Worm (Caenorhabditis elegans): ENCODE results near the gene B0524.2.

B0524.2 gene

DNA sequence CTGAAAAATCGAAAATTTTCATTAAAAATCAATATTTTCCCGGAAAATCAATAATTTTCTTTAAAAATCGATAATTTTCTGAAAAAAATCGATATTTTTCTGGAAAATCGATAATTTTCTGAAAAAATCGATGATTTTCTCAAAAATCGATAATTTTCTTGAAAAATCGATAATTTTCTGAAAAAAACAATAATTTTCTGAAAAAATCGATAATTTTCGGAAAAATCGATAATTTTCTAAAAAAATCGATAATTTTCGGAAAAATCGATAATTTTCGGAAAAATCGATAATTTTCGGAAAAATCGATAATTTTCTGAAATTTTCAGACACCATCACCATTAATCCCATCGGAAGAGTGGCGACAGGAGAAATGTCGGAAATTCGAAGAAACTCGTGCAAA lies 14.9 kb upstream of the B0524.2 start:
- TF ChIP-seq ztf-26 (tag; optimal IDR thresholded peaks at IDR 0.05) (no peak), D2030.7 (GFP tag; IDR thresholded peaks at IDR 0.05) (no peak), hsf-1 (GFP tag; IDR thresholded peaks at IDR 0.05) (no peak), ZK185.1 (tag; optimal IDR thresholded peaks at IDR 0.05; ENCODE audit: poor library complexity, severe bottlenecking) (no peak), let-526 (GFP tag; IDR thresholded peaks at IDR 0.05) (no peak), Y67H2A.10 (GFP tag; conservative IDR thresholded peaks at IDR 0.05) (no peak), mel-28 (tag; optimal IDR thresholded peaks at IDR 0.05; ENCODE audit: borderline replicate concordance) (no peak), somi-1 (GFP tag; optimal IDR thresholded peaks at IDR 0.05) (no peak), sptf-2 (GFP tag; optimal IDR thresholded peaks at IDR 0.05) (no peak)

DNA sequence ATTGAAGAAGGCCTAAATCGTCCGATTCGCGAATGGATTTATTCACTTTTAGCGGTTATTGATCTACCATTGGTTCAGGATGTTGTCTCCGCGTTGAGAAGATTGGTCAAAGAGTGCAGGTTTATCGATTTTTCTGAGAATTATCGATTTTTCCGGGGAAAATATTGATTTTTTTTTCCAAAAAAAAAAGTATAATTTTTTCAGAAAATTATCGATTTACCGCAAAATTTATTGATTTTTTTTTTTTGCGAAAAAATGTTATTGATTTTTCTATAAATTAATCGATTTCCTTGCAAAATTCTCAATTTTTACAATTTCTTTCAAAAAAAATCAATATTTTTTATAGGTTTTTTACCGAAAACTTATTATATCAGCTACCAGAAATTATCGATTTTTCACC lies 13.6 kb upstream of the B0524.2 start:
- TF ChIP-seq B0261.1 (tag; optimal IDR thresholded peaks at IDR 0.05) (no peak), B0336.3 (GFP tag; IDR thresholded peaks at IDR 0.05) (no peak), unc-130 (GFP tag; optimal IDR thresholded peaks at IDR 0.05) (no peak), nhr-179 (tag; optimal IDR thresholded peaks at IDR 0.05) (no peak), ztf-3 (GFP tag; optimal IDR thresholded peaks at IDR 0.05) (no peak), nfyb-1 (GFP tag; IDR thresholded peaks at IDR 0.05) (no peak), mes-4 (tag; optimal IDR thresholded peaks at IDR 0.05) (no peak), snpc-3.4 (tag; optimal IDR thresholded peaks at IDR 0.05) (no peak), ztf-18 (tag; optimal IDR thresholded peaks at IDR 0.05) (no peak), dpff-1 (tag; optimal IDR thresholded peaks at IDR 0.05) (no peak), ceh-27 (GFP tag; optimal IDR thresholded peaks at IDR 0.05) (no peak), ceh-58 (GFP tag; IDR thresholded peaks at IDR 0.05) (no peak), sea-2 (GFP tag; IDR thresholded peaks at IDR 0.05) (no peak), ZK185.1 (tag; optimal IDR thresholded peaks at IDR 0.05; ENCODE audit: poor library complexity, severe bottlenecking) (no peak), ztf-26 (tag; optimal IDR thresholded peaks at IDR 0.05) (no peak), snpc-1.3 (tag; optimal IDR thresholded peaks at IDR 0.05; ENCODE audit: insufficient read depth) (no peak), gei-17 (GFP tag; optimal IDR thresholded peaks at IDR 0.05) (no peak)

DNA sequence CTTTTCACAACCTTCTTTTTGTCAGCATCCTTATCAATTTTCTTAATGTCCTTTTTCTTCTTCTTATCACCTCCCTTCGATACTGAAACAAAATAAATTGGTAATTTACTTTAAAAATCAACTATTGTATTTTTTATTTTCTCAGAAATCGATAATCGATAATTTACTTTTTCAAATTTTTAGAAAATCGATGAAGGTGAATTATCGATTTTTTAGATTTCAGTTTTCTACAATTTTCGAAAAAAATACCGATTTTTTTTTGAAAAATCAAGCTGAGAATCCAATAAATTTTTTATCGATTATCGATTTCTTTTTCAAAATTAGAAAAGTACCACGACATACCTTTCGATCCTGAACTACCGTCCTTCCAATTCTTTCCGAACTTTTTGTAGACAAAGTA lies 11.2 kb upstream of the B0524.2 start:
- TF ChIP-seq mel-28 (tag; optimal IDR thresholded peaks at IDR 0.05; ENCODE audit: borderline replicate concordance) = no peak
- no peak for TF ChIP-seq rec-8 (tag; optimal IDR thresholded peaks at IDR 0.05)
- TF ChIP-seq F57C9.4 (tag; optimal IDR thresholded peaks at IDR 0.05) = no peak
- TF ChIP-seq B0336.3 (GFP tag; IDR thresholded peaks at IDR 0.05) = no peak
- no peak for TF ChIP-seq hmg-20 (GFP tag; IDR thresholded peaks at IDR 0.05)
- no peak for TF ChIP-seq sptf-2 (GFP tag; optimal IDR thresholded peaks at IDR 0.05)
- TF ChIP-seq K11D2.4 (GFP tag; IDR thresholded peaks at IDR 0.05) = no peak
- no peak for TF ChIP-seq egrh-3 (GFP tag; IDR thresholded peaks at IDR 0.05)
- no peak for TF ChIP-seq ceh-79 (tag; optimal IDR thresholded peaks at IDR 0.05)
- no peak for TF ChIP-seq cebp-1 (GFP tag; IDR thresholded peaks at IDR 0.05)
- no peak for TF ChIP-seq cebp-1 (tag; optimal IDR thresholded peaks at IDR 0.05)
- TF ChIP-seq hmg-1.2 (GFP tag; IDR thresholded peaks at IDR 0.05) = no peak
- no peak for TF ChIP-seq efl-1 (GFP tag; optimal IDR thresholded peaks at IDR 0.05)
- TF ChIP-seq T07F8.4 (tag; optimal IDR thresholded peaks at IDR 0.05) = no peak
- no peak for TF ChIP-seq lin-40 (tag; optimal IDR thresholded peaks at IDR 0.05)

DNA sequence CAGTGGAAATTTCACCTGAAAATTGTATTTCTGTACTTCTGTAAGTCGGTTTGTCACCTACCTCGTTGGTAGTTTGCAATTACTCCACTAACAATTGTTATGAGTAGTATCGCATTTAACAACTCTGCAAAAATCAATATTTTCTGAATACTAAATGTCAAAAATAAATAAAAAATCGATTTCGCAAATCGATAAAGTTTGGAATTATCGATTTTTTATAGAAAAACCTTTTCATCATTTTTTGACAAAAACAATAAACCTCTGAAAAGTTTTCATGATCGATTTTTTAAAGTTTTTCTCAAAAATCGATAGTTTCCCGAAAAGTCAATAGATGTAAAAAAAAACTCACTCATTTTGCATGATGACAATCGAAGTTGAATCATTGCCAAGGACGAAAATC lies 6.9 kb upstream of the B0524.2 start:
- TF ChIP-seq ceh-40 (GFP tag; IDR thresholded peaks at IDR 0.05) = no peak
- TF ChIP-seq him-1 (tag; optimal IDR thresholded peaks at IDR 0.05) = no peak
- no peak for TF ChIP-seq lir-1 (GFP tag; conservative IDR thresholded peaks at IDR 0.05)
- TF ChIP-seq atf-7 (tag; optimal IDR thresholded peaks at IDR 0.05) = no peak
- no peak for TF ChIP-seq pbrm-1 (GFP tag; IDR thresholded peaks at IDR 0.05)
- no peak for TF ChIP-seq snpc-1.1 (tag; optimal IDR thresholded peaks at IDR 0.05; ENCODE audit: insufficient read depth)
- no peak for TF ChIP-seq unc-62 (GFP tag; optimal IDR thresholded peaks at IDR 0.05)
- TF ChIP-seq K11D2.4 (GFP tag; IDR thresholded peaks at IDR 0.05) = no peak
- TF ChIP-seq mes-4 (tag; optimal IDR thresholded peaks at IDR 0.05) = no peak
- no peak for TF ChIP-seq nhr-80 (tag; optimal IDR thresholded peaks at IDR 0.05)
- TF ChIP-seq ceh-79 (tag; optimal IDR thresholded peaks at IDR 0.05) = no peak
- TF ChIP-seq aptf-2 (GFP tag; conservative IDR thresholded peaks at IDR 0.05) = no peak
- no peak for TF ChIP-seq madf-8 (GFP tag; conservative IDR thresholded peaks at IDR 0.05)
- TF ChIP-seq ztf-3 (GFP tag; optimal IDR thresholded peaks at IDR 0.05) = no peak
